Worm (Caenorhabditis elegans) whole organism, L3 larva: ENCODE data around the gene W09H1.4.

Source experiments
- R02D3.7 ChIP-seq: fragments of 150-350 bp; optimal IDR thresholded peaks from 2 replicates; lab custom pipeline; 2014; ENCODE audit warnings: missing biosample characterization, missing genetic modification characterization
- ZK546.5 ChIP-seq: sonication (generic microtip); optimal IDR thresholded peaks from 2 replicates; lab custom pipeline; 2017; ENCODE audit warnings: missing biosample characterization, missing genetic modification characterization
- aly-2 ChIP-seq: fragments of 150-350 bp; optimal IDR thresholded peaks from 2 replicates; lab custom pipeline; 2014; ENCODE audit warnings: missing biosample characterization, missing genetic modification characterization
- ama-1 ChIP-seq: fragments of 150-350 bp; optimal IDR thresholded peaks from 2 replicates; lab custom pipeline; 2018
- ceh-16 ChIP-seq: sonication (generic microtip); optimal IDR thresholded peaks from 2 replicates; lab custom pipeline; 2017; ENCODE audit warnings: missing biosample characterization, missing genetic modification characterization
- ceh-28 ChIP-seq: fragments of 150-350 bp; optimal IDR thresholded peaks from 2 replicates; lab custom pipeline; 2014; ENCODE audit warnings: missing biosample characterization, missing genetic modification reagents, missing genetic modification characterization
- ceh-82 ChIP-seq: fragments of 150-350 bp; optimal IDR thresholded peaks from 2 replicates; lab custom pipeline; 2014; ENCODE audit warnings: missing biosample characterization, missing genetic modification characterization
- ceh-9 ChIP-seq: sonication (generic microtip); optimal IDR thresholded peaks from 2 replicates; lab custom pipeline; 2018; ENCODE audit warnings: missing biosample characterization, missing genetic modification characterization
- daf-12 ChIP-seq: fragments of 150-350 bp; optimal IDR thresholded peaks from 2 replicates; lab custom pipeline; 2014; ENCODE audit warnings: missing biosample characterization, missing genetic modification reagents, missing genetic modification characterization
- egl-27 ChIP-seq: sonication (generic microtip); optimal IDR thresholded peaks from 4 replicates; lab custom pipeline; 2017; ENCODE audit warnings: missing biosample characterization, missing genetic modification reagents, missing genetic modification characterization
- egl-5 ChIP-seq: fragments of 150-350 bp; optimal IDR thresholded peaks from 2 replicates; lab custom pipeline; 2017; ENCODE audit warnings: missing biosample characterization, missing genetic modification reagents, missing genetic modification characterization, inconsistent platforms
- elt-1 ChIP-seq: fragments of 150-350 bp; optimal IDR thresholded peaks from 2 replicates; lab custom pipeline; 2014; ENCODE audit warnings: missing biosample characterization, missing genetic modification characterization
- elt-2 ChIP-seq: sonication (generic microtip); optimal IDR thresholded peaks from 2 replicates; lab custom pipeline; 2016; ENCODE audit warnings: missing genetic modification reagents, mild to moderate bottlenecking, missing genetic modification characterization, missing compliant biosample characterization
- elt-3 ChIP-seq, 3 experiments: fragments of 150-350 bp in 1 of 3; sonication (generic microtip) in 2 of 3; optimal IDR thresholded peaks; 2 replicates in 2 of 3; 4 replicates in 1 of 3; lab custom pipeline; 2014 to 2017; ENCODE audit warnings: missing biosample characterization in 3 of 3, missing genetic modification characterization in 3 of 3
- eor-1 ChIP-seq, 2 experiments: fragments of 150-350 bp; optimal IDR thresholded peaks; 2 replicates each; lab custom pipeline; 2014 to 2018; ENCODE audit warnings: missing biosample characterization in 2 of 2, missing genetic modification characterization in 2 of 2
- fkh-10 ChIP-seq: sonication (generic microtip); optimal IDR thresholded peaks from 2 replicates; lab custom pipeline; 2017; ENCODE audit warnings: missing biosample characterization, missing genetic modification reagents, missing genetic modification characterization
- fkh-2 ChIP-seq: fragments of 150-350 bp; optimal IDR thresholded peaks from 2 replicates; lab custom pipeline; 2014; ENCODE audit warnings: missing biosample characterization, missing genetic modification reagents, missing genetic modification characterization
- fos-1 ChIP-seq: fragments of 150-350 bp; optimal IDR thresholded peaks from 2 replicates; lab custom pipeline; 2014; ENCODE audit warnings: missing biosample characterization, missing genetic modification characterization
- hmg-11 ChIP-seq: sonication (generic microtip); optimal IDR thresholded peaks from 2 replicates; lab custom pipeline; 2016; ENCODE audit warnings: missing genetic modification characterization, missing compliant biosample characterization
- jun-1 ChIP-seq: fragments of 150-350 bp; optimal IDR thresholded peaks from 2 replicates; lab custom pipeline; 2014; ENCODE audit warnings: missing biosample characterization, missing genetic modification reagents, missing genetic modification characterization
- lin-15B ChIP-seq: fragments of 150-350 bp; optimal IDR thresholded peaks from 2 replicates; lab custom pipeline; 2014; ENCODE audit warnings: missing biosample characterization, missing genetic modification characterization
- lin-39 ChIP-seq: fragments of 150-350 bp; optimal IDR thresholded peaks from 2 replicates; lab custom pipeline; 2018; ENCODE audit warnings: missing biosample characterization, missing genetic modification reagents, missing genetic modification characterization
- lsy-12 ChIP-seq: sonication (generic microtip); optimal IDR thresholded peaks from 2 replicates; lab custom pipeline; 2016; ENCODE audit warnings: mild to moderate bottlenecking, missing genetic modification characterization, missing compliant biosample characterization
- mdl-1 ChIP-seq: fragments of 150-350 bp; optimal IDR thresholded peaks from 2 replicates; lab custom pipeline; 2014; ENCODE audit warnings: missing biosample characterization, missing genetic modification characterization
- mml-1 ChIP-seq: fragments of 150-350 bp; sonication (generic microtip); optimal IDR thresholded peaks from 3 replicates; lab custom pipeline; 2014; ENCODE audit warnings: missing biosample characterization, missing genetic modification characterization
- nfya-1 ChIP-seq: sonication (generic microtip); optimal IDR thresholded peaks from 2 replicates; lab custom pipeline; 2017; ENCODE audit warnings: missing genetic modification characterization, mild to moderate bottlenecking, missing compliant biosample characterization, antibody characterized with exemption, moderate library complexity; ENCODE audit not compliant: insufficient read depth
- nhr-11 ChIP-seq: fragments of 150-350 bp; optimal IDR thresholded peaks from 2 replicates; lab custom pipeline; 2014; ENCODE audit warnings: missing biosample characterization, missing genetic modification characterization
- nhr-12 ChIP-seq: fragments of 150-350 bp; optimal IDR thresholded peaks from 2 replicates; lab custom pipeline; 2014; ENCODE audit warnings: missing biosample characterization, missing genetic modification characterization
- nhr-23 ChIP-seq: fragments of 150-350 bp; optimal IDR thresholded peaks from 2 replicates; lab custom pipeline; 2014; ENCODE audit warnings: missing biosample characterization, missing genetic modification reagents, missing genetic modification characterization
- nhr-237 ChIP-seq: fragments of 150-350 bp; optimal IDR thresholded peaks from 2 replicates; lab custom pipeline; 2014; ENCODE audit warnings: missing biosample characterization, missing genetic modification characterization
- nhr-25 ChIP-seq: sonication (generic microtip); optimal IDR thresholded peaks from 2 replicates; lab custom pipeline; 2017; ENCODE audit warnings: missing biosample characterization, missing genetic modification characterization
- nhr-28 ChIP-seq: fragments of 150-350 bp; optimal IDR thresholded peaks from 2 replicates; lab custom pipeline; 2014; ENCODE audit warnings: missing biosample characterization, missing genetic modification characterization
- nhr-43 ChIP-seq: sonication (generic microtip); optimal IDR thresholded peaks from 2 replicates; lab custom pipeline; 2016; ENCODE audit warnings: mild to moderate bottlenecking, missing genetic modification characterization, missing compliant biosample characterization; ENCODE audit not compliant: poor library complexity, severe bottlenecking
- nhr-67 ChIP-seq: fragments of 150-350 bp; optimal IDR thresholded peaks from 2 replicates; lab custom pipeline; 2014; ENCODE audit warnings: missing biosample characterization, missing genetic modification characterization
- nhr-76 ChIP-seq: fragments of 150-350 bp; sonication (generic microtip); optimal IDR thresholded peaks from 5 replicates; lab custom pipeline; 2014; ENCODE audit warnings: missing biosample characterization, missing genetic modification characterization
- nhr-77 ChIP-seq: fragments of 150-350 bp; optimal IDR thresholded peaks from 2 replicates; lab custom pipeline; 2014; ENCODE audit warnings: missing biosample characterization, missing genetic modification characterization
- pha-4 ChIP-seq: fragments of 150-350 bp; optimal IDR thresholded peaks from 2 replicates; lab custom pipeline; 2014; ENCODE audit warnings: missing biosample characterization, missing genetic modification reagents, missing genetic modification characterization
- pqm-1 ChIP-seq: fragments of 150-350 bp; optimal IDR thresholded peaks from 2 replicates; lab custom pipeline; 2017; ENCODE audit warnings: missing biosample characterization, missing genetic modification characterization, inconsistent platforms
- sea-2 ChIP-seq: fragments of 150-350 bp; sonication (generic microtip); optimal IDR thresholded peaks from 4 replicates; lab custom pipeline; 2014; ENCODE audit warnings: missing biosample characterization, missing genetic modification reagents, missing genetic modification characterization
- skn-1 ChIP-seq: fragments of 150-350 bp; optimal IDR thresholded peaks from 2 replicates; lab custom pipeline; 2014; ENCODE audit warnings: missing biosample characterization, missing genetic modification characterization
- snpc-4 ChIP-seq: fragments of 150-350 bp; optimal IDR thresholded peaks from 2 replicates; lab custom pipeline; 2014; ENCODE audit warnings: missing biosample characterization, missing genetic modification characterization
- tbx-2 ChIP-seq: sonication (generic microtip); optimal IDR thresholded peaks from 2 replicates; lab custom pipeline; 2016; ENCODE audit warnings: mild to moderate bottlenecking, missing genetic modification characterization, missing compliant biosample characterization
- unc-39 ChIP-seq: sonication (generic microtip); optimal IDR thresholded peaks from 4 replicates; lab custom pipeline; 2017; ENCODE audit warnings: missing biosample characterization, missing genetic modification characterization
- unc-62 ChIP-seq: fragments of 150-350 bp; sonication (generic microtip); optimal IDR thresholded peaks from 4 replicates; lab custom pipeline; 2014; ENCODE audit warnings: missing biosample characterization, missing genetic modification reagents, missing genetic modification characterization
- zag-1 ChIP-seq: fragments of 150-350 bp; optimal IDR thresholded peaks from 2 replicates; lab custom pipeline; 2014; ENCODE audit warnings: missing biosample characterization, missing genetic modification characterization
- ztf-11 ChIP-seq: fragments of 150-350 bp; optimal IDR thresholded peaks from 2 replicates; lab custom pipeline; 2014; ENCODE audit warnings: missing biosample characterization, missing genetic modification characterization
- ztf-4 ChIP-seq: fragments of 150-350 bp; optimal IDR thresholded peaks from 2 replicates; lab custom pipeline; 2014; ENCODE audit warnings: missing biosample characterization, missing genetic modification characterization

W09H1.4 gene

DNA sequence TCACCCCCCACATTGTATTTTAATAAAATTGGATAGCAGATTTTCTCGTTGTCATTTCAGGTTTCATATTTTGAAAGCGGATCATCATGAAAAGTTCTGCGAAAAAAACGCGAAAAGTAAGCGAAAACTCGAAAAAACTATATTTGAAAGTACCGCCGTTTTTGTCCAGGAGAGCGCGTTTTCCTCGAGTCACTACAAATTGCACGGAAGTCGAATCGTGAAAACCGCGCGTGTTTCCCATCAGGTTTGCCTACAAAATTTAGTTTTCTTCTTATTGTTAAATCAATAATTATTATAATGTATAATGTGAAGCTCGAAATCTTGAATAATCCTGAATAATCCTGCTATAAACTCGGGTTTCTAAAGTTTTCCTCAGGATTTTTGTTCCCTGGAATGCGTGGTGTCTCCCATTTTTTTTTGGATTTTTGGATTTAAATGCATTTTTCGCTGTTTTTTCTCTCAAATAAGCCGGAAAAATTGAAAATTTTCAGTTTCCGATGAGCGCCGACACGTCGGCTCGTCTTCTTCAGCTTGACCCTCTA lies 16.4 kb downstream of the W09H1.4 start, which contains the start of gene btf-1:
btf-1 (plus strand) TSS at position 492 of the 542 bp plus-strand sequence.
- TF ChIP-seq ceh-16 (tag; lab: Kevin White, UChicago) = no peak
- no peak for TF ChIP-seq fos-1 (tag; lab: Kevin White, UChicago)
- peak; percentile 70 for TF ChIP-seq lsy-12 (tag; lab: Kevin White, UChicago)
- TF ChIP-seq nhr-25 (tag; lab: Kevin White, UChicago) = peak; percentile 20
- TF ChIP-seq nhr-23 (tag; lab: Kevin White, UChicago) = peak; percentile 49
- TF ChIP-seq pha-4 (tag; lab: Kevin White, UChicago) = peak; percentile 78
- TF ChIP-seq skn-1 = peak; percentile 60
- TF ChIP-seq unc-62 = no peak
- peak; percentile 5 for TF ChIP-seq pqm-1
- no peak for TF ChIP-seq nhr-12
- peak; percentile 87 for TF ChIP-seq lin-15B (tag; lab: Kevin White, UChicago)
- TF ChIP-seq ceh-28 = peak; percentile 45
- no peak for TF ChIP-seq fkh-2
- peak; percentile 51 for TF ChIP-seq elt-2
- TF ChIP-seq mdl-1 (tag; lab: Kevin White, UChicago) = no peak
- no peak for TF ChIP-seq nhr-76 (tag; lab: Kevin White, UChicago)
- TF ChIP-seq hmg-11 (tag; lab: Kevin White, UChicago) = peak; percentile 61
- TF ChIP-seq zag-1 (tag; lab: Kevin White, UChicago) = no peak
- no peak for TF ChIP-seq ztf-4 (tag; lab: Kevin White, UChicago)
- no peak for TF ChIP-seq ceh-82 (tag; lab: Kevin White, UChicago)
- peak; percentile 50 for TF ChIP-seq egl-5
- TF ChIP-seq nhr-237 (tag; lab: Kevin White, UChicago) = no peak
- TF ChIP-seq lin-39 (tag; lab: Kevin White, UChicago) = peak; percentile 44
- TF ChIP-seq fkh-10 = peak; percentile 70
- peak; percentile 68 for TF ChIP-seq nfya-1
- no peak for TF ChIP-seq egl-27
- TF ChIP-seq nhr-77 (tag; lab: Kevin White, UChicago) = peak; percentile 76
- TF ChIP-seq nhr-67 = no peak
- TF ChIP-seq elt-3 (tag; optimal IDR thresholded peaks at IDR 0.05; lab: Kevin White, UChicago) = no peak
- no peak for TF ChIP-seq sea-2 (GFP tag; lab: Kevin White, UChicago)
- TF ChIP-seq nhr-28 (tag; lab: Kevin White, UChicago) = no peak
- no peak for TF ChIP-seq mml-1 (tag; lab: Kevin White, UChicago)
- TF ChIP-seq daf-12 = no peak
- no peak for TF ChIP-seq eor-1 (tag; optimal IDR thresholded peaks at IDR 0.05; lab: Kevin White, UChicago)
- no peak for TF ChIP-seq ceh-9
- no peak for TF ChIP-seq ztf-11 (tag; lab: Kevin White, UChicago)
- peak; percentile 54 for TF ChIP-seq jun-1 (tag; lab: Kevin White, UChicago)
- no peak for TF ChIP-seq nhr-43 (tag; lab: Kevin White, UChicago)
- no peak for TF ChIP-seq ZK546.5
- no peak for TF ChIP-seq elt-1 (tag; lab: Kevin White, UChicago)
- TF ChIP-seq nhr-11 = no peak
- no peak for TF ChIP-seq aly-2
- TF ChIP-seq R02D3.7 (tag; lab: Kevin White, UChicago) = peak; percentile 66
- TF ChIP-seq tbx-2 (tag; lab: Kevin White, UChicago) = no peak
- TF ChIP-seq ama-1 (lab: Kevin White, UChicago) = peak; percentile 82
- peak; percentile 41 for TF ChIP-seq snpc-4 (tag; lab: Kevin White, UChicago)
- TF ChIP-seq unc-39 (tag; lab: Kevin White, UChicago) = no peak
